Worm (Caenorhabditis elegans): ENCODE data around the gene C29F9.12.

DNA sequence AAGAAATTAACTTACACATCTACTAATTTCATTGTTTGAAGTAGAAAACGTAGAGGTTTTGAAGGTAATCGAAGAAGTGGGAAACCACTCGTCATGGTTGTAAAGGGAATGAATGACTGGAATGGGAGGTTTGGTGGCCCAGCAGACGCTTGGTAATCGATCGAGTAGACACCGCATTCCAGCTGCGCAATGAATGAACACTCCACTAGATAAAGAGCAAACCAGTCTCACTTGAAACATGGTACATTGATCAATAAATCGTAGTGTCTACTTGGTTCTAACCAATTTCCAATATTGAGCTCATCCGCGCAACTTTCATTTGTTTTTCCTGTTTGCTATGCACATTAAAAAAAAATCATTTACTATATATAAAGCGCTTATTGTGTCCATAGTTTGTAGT, 24.5 kb upstream of the C29F9.12 start, which contains the start of gene fbxb-84:
- TF ChIP-seq ceh-82 (tag; optimal IDR thresholded peaks at IDR 0.05) (no peak), mdl-1 (tag; optimal IDR thresholded peaks at IDR 0.05) (no peak), zag-1 (tag; optimal IDR thresholded peaks at IDR 0.05) (no peak), nhr-77 (tag; optimal IDR thresholded peaks at IDR 0.05) (no peak), F49E8.2 (tag; optimal IDR thresholded peaks at IDR 0.05; ENCODE audit: borderline replicate concordance) (no peak), nhr-237 (tag; optimal IDR thresholded peaks at IDR 0.05) (no peak), spr-1 (tag; optimal IDR thresholded peaks at IDR 0.05) (no peak), ces-1 (GFP tag; optimal IDR thresholded peaks at IDR 0.05) (no peak), unc-130 (GFP tag; optimal IDR thresholded peaks at IDR 0.05) (no peak), aly-2 (tag; optimal IDR thresholded peaks at IDR 0.05) (no peak), ama-1 (optimal IDR thresholded peaks at IDR 0.05) (no peak)

Measured in whole organism, L4 larva.